Fruit fly (Drosophila melanogaster) whole organism, prepupa: ENCODE measurements around the gene Trf2.

Experiments
- Blimp-1 ChIP-seq: fragments of 200-800 bp; sonication (Bioruptor generic); optimal IDR thresholded peaks from 3 replicates; lab custom pipeline; 2017; ENCODE audit warnings: missing biosample characterization, missing genetic modification characterization, mild to moderate bottlenecking, moderate library complexity, missing genetic modification reagents
- CG6276 ChIP-seq: fragments of 200-800 bp; sonication (Bioruptor generic); optimal IDR thresholded peaks from 2 replicates; lab custom pipeline; 2017; ENCODE audit warnings: missing biosample characterization, mild to moderate bottlenecking, missing genetic modification characterization
- CG6792 ChIP-seq: fragments of 200-800 bp; sonication (Bioruptor generic); optimal IDR thresholded peaks from 3 replicates; lab custom pipeline; 2016; ENCODE audit warnings: missing biosample characterization, missing genetic modification characterization
- CG6854 ChIP-seq: fragments of 200-800 bp; sonication (Bioruptor generic); optimal IDR thresholded peaks from 2 replicates; lab custom pipeline; 2017; ENCODE audit warnings: missing biosample characterization, mild to moderate bottlenecking, missing genetic modification characterization
- Eip93F ChIP-seq: fragments of 200-800 bp; sonication (Bioruptor generic); optimal IDR thresholded peaks from 2 replicates; lab custom pipeline; 2016; ENCODE audit warnings: missing biosample characterization, mild to moderate bottlenecking, missing genetic modification characterization
- Ets21C ChIP-seq: fragments of 200-800 bp; sonication (Bioruptor generic); optimal IDR thresholded peaks from 3 replicates; lab custom pipeline; 2016; ENCODE audit warnings: missing biosample characterization, missing genetic modification characterization
- Hr39 ChIP-seq: fragments of 200-800 bp; sonication (Bioruptor generic); optimal IDR thresholded peaks from 2 replicates; lab custom pipeline; 2016; ENCODE audit warnings: missing biosample characterization, missing genetic modification characterization
- Hr4 ChIP-seq: fragments of 200-800 bp; sonication (Bioruptor generic); optimal IDR thresholded peaks from 3 replicates; lab custom pipeline; 2016; ENCODE audit warnings: missing biosample characterization, missing genetic modification characterization
- OdsH ChIP-seq: fragments of 200-800 bp; sonication (Bioruptor generic); optimal IDR thresholded peaks from 3 replicates; lab custom pipeline; 2016; ENCODE audit warnings: missing biosample characterization, missing genetic modification characterization
- Smox ChIP-seq: fragments of 200-800 bp; sonication (Bioruptor generic); optimal IDR thresholded peaks from 3 replicates; lab custom pipeline; 2016; ENCODE audit warnings: missing biosample characterization, missing genetic modification characterization
- Sox102F ChIP-seq: fragments of 200-800 bp; sonication (Bioruptor generic); optimal IDR thresholded peaks from 2 replicates; lab custom pipeline; 2016; ENCODE audit warnings: missing biosample characterization, mild to moderate bottlenecking, missing genetic modification characterization
- Sox14 ChIP-seq: fragments of 200-800 bp; sonication (Bioruptor generic); optimal IDR thresholded peaks from 3 replicates; lab custom pipeline; 2016; ENCODE audit warnings: missing biosample characterization, missing genetic modification characterization
- achi ChIP-seq: fragments of 200-800 bp; sonication (Bioruptor generic); optimal IDR thresholded peaks from 3 replicates; lab custom pipeline; 2016; ENCODE audit warnings: missing biosample characterization, missing genetic modification characterization
- acj6 ChIP-seq: fragments of 200-800 bp; sonication (Bioruptor generic); optimal IDR thresholded peaks from 3 replicates; lab custom pipeline; 2016; ENCODE audit warnings: missing biosample characterization, missing genetic modification characterization

dm6 chrX:8437285-8438110 is 28.4 kb downstream of the Trf2 start, which contains the start of gene Miga:
- TF ChIP-seq Sox102F (GFP tag; lab: Kevin White, UChicago): peak; percentile 8
- TF ChIP-seq Sox14 (GFP tag; lab: Kevin White, UChicago): no peak
- TF ChIP-seq OdsH (GFP tag; lab: Kevin White, UChicago): no peak
- no peak for TF ChIP-seq Hr4 (GFP tag; lab: Kevin White, UChicago)
- no peak for TF ChIP-seq achi
- no peak for TF ChIP-seq Smox (GFP tag; lab: Kevin White, UChicago)
- no peak for TF ChIP-seq Ets21C
- TF ChIP-seq Hr39: no peak
- TF ChIP-seq CG6792: no peak
- no peak for TF ChIP-seq Eip93F
- TF ChIP-seq CG6276 (GFP tag; lab: Kevin White, UChicago): peak; percentile 47
- peak; percentile 90 for TF ChIP-seq Blimp-1 (GFP tag; lab: Kevin White, UChicago)
- TF ChIP-seq acj6: no peak
- peak; percentile 54 for TF ChIP-seq CG6854 (GFP tag; lab: Kevin White, UChicago)
